Worm (Caenorhabditis elegans): ENCODE data around the gene tpan-1.

ce11 chrV:20790011-20790410 is 709 bp downstream of the tpan-1 start, which contains the start of gene Y44A6D.1:
- TF ChIP-seq skn-1 (tag; optimal IDR thresholded peaks at IDR 0.05) (no peak), daf-12 (tag; optimal IDR thresholded peaks at IDR 0.05) (no peak), unc-62 (GFP tag; optimal IDR thresholded peaks at IDR 0.05) (no peak), lin-39 (tag; optimal IDR thresholded peaks at IDR 0.05) (no peak), mdl-1 (tag; optimal IDR thresholded peaks at IDR 0.05) (no peak)

Data from whole organism, L3 larva.